Worm (Caenorhabditis elegans) whole organism, midembryonic: ENCODE results near the gene K03A11.1.

ENCODE experiments used
- T22C8.4 ChIP-seq: fragments of 200-800 bp; sonication (Bioruptor generic); IDR thresholded peaks from 2 replicates; pipeline ENCODE4 v1.3.6; 2022; ENCODE audit warnings: missing genetic modification characterization, missing compliant biosample characterization
- cog-1 ChIP-seq: sonication (generic microtip); optimal IDR thresholded peaks from 2 replicates; lab custom pipeline; 2016; ENCODE audit warnings: missing genetic modification characterization, missing compliant biosample characterization
- flt-1 ChIP-seq: fragments of 200-800 bp; sonication (Bioruptor generic); IDR thresholded peaks from 2 replicates; pipeline ENCODE4 v1.3.6; 2022; ENCODE audit warnings: missing genetic modification characterization, missing compliant biosample characterization
- klf-2 ChIP-seq: fragments of 200-800 bp; sonication (Bioruptor generic); conservative IDR thresholded peaks from 2 replicates; pipeline ENCODE4 v1.3.6; 2022; ENCODE audit warnings: missing genetic modification reagents, missing genetic modification characterization, missing compliant biosample characterization
- med-1 ChIP-seq: sonication (generic microtip); optimal IDR thresholded peaks from 2 replicates; lab custom pipeline; 2017; ENCODE audit warnings: missing genetic modification characterization, mild to moderate bottlenecking, missing compliant biosample characterization, antibody characterized with exemption, missing genetic modification reagents; ENCODE audit not compliant: insufficient read depth
- ref-1 ChIP-seq: fragments of 200-800 bp; sonication (Bioruptor generic); conservative IDR thresholded peaks from 2 replicates; pipeline ENCODE4 v1.3.6; 2022; ENCODE audit warnings: missing genetic modification reagents, missing genetic modification characterization, missing compliant biosample characterization
- tab-1 ChIP-seq: fragments of 200-800 bp; sonication (Bioruptor generic); IDR thresholded peaks from 2 replicates; pipeline ENCODE4 v1.3.6; 2022; ENCODE audit warnings: missing genetic modification characterization, missing compliant biosample characterization
- ztf-23 ChIP-seq: fragments of 200-800 bp; sonication (Bioruptor generic); IDR thresholded peaks from 2 replicates; pipeline ENCODE4 v1.3.6; 2022; ENCODE audit warnings: missing genetic modification reagents, missing genetic modification characterization, missing compliant biosample characterization
- ztf-29 ChIP-seq: fragments of 200-800 bp; sonication (Bioruptor generic); IDR thresholded peaks from 2 replicates; pipeline ENCODE4 v1.3.6; 2022; ENCODE audit warnings: missing genetic modification reagents, missing genetic modification characterization, missing compliant biosample characterization

The K03A11.1 gene

ce11 chrX:13009645-13010044, 41.9 kb upstream of the K03A11.1 start:
- no peak for TF ChIP-seq cog-1 (tag; lab: Kevin White, UChicago)
- no peak for TF ChIP-seq ref-1 (GFP tag; lab: Robert Waterston, UW)
- TF ChIP-seq T22C8.4 (GFP tag; lab: Robert Waterston, UW): no peak
- no peak for TF ChIP-seq ztf-29
- TF ChIP-seq klf-2 (GFP tag; lab: Robert Waterston, UW): no peak
- TF ChIP-seq ztf-23 (GFP tag; lab: Robert Waterston, UW): no peak
- TF ChIP-seq flt-1 (GFP tag; lab: Robert Waterston, UW): no peak
- TF ChIP-seq med-1 (GFP tag; lab: Kevin White, UChicago): no peak
- TF ChIP-seq tab-1: no peak

- TF ChIP-seq ref-1 (GFP tag; lab: Robert Waterston, UW): no peak
- 0 out of 2 replicates have a peak, but pooled peaks have one; percentile 54 for TF ChIP-seq flt-1 (GFP tag; lab: Robert Waterston, UW)
These were observed 39.6 kb upstream of the K03A11.1 start for ce11 chrX:13011897-13012296.

ce11 chrX:13014341-13014740, 37.2 kb upstream of the K03A11.1 start:
- TF ChIP-seq T22C8.4 (GFP tag; lab: Robert Waterston, UW): no peak
- no peak for TF ChIP-seq flt-1 (GFP tag; lab: Robert Waterston, UW)
- TF ChIP-seq klf-2 (GFP tag; lab: Robert Waterston, UW): no peak

ce11 chrX:13016290-13016689, 35.2 kb upstream of the K03A11.1 start:
- TF ChIP-seq T22C8.4 (GFP tag; lab: Robert Waterston, UW) (no peak), klf-2 (GFP tag; lab: Robert Waterston, UW) (no peak), ztf-23 (GFP tag; lab: Robert Waterston, UW) (no peak), ztf-29 (no peak), flt-1 (GFP tag; lab: Robert Waterston, UW) (no peak), cog-1 (tag; lab: Kevin White, UChicago) (no peak), tab-1 (no peak), med-1 (GFP tag; lab: Kevin White, UChicago) (no peak), ref-1 (GFP tag; lab: Robert Waterston, UW) (no peak)

- TF ChIP-seq klf-2 (GFP tag; lab: Robert Waterston, UW) (no peak), ztf-23 (GFP tag; lab: Robert Waterston, UW) (no peak), T22C8.4 (GFP tag; lab: Robert Waterston, UW) (no peak), tab-1 (no peak), ztf-29 (no peak), cog-1 (tag; lab: Kevin White, UChicago) (no peak), flt-1 (GFP tag; lab: Robert Waterston, UW) (no peak), med-1 (GFP tag; lab: Kevin White, UChicago) (no peak), ref-1 (GFP tag; lab: Robert Waterston, UW) (no peak)
These were observed 30.1 kb upstream of the K03A11.1 start for ce11 chrX:13021446-13021845.

ce11 chrX:13032610-13033009, 18.9 kb upstream of the K03A11.1 start, which contains the start of gene npr-10:
TSS of gene npr-10 (minus strand) at chrX:13032710.
- no peak for TF ChIP-seq klf-2 (GFP tag; lab: Robert Waterston, UW)
- no peak for TF ChIP-seq cog-1 (tag; lab: Kevin White, UChicago)
- TF ChIP-seq tab-1: no peak
- no peak for TF ChIP-seq ztf-23 (GFP tag; lab: Robert Waterston, UW)
- no peak for TF ChIP-seq ref-1 (GFP tag; lab: Robert Waterston, UW)
- TF ChIP-seq flt-1 (GFP tag; lab: Robert Waterston, UW): no peak
- TF ChIP-seq T22C8.4 (GFP tag; lab: Robert Waterston, UW): no peak
- no peak for TF ChIP-seq med-1 (GFP tag; lab: Kevin White, UChicago)
- no peak for TF ChIP-seq ztf-29

- TF ChIP-seq klf-2 (GFP tag; lab: Robert Waterston, UW) (no peak), tab-1 (no peak), cog-1 (tag; lab: Kevin White, UChicago) (no peak), ztf-29 (no peak), med-1 (GFP tag; lab: Kevin White, UChicago) (no peak), T22C8.4 (GFP tag; lab: Robert Waterston, UW) (no peak), flt-1 (GFP tag; lab: Robert Waterston, UW) (no peak), ztf-23 (GFP tag; lab: Robert Waterston, UW) (no peak), ref-1 (GFP tag; lab: Robert Waterston, UW) (no peak)
These were observed 17.7 kb upstream of the K03A11.1 start for ce11 chrX:13033850-13034249.

- TF ChIP-seq ztf-29 (no peak), med-1 (GFP tag; lab: Kevin White, UChicago) (no peak), T22C8.4 (GFP tag; lab: Robert Waterston, UW) (no peak), klf-2 (GFP tag; lab: Robert Waterston, UW) (no peak), flt-1 (GFP tag; lab: Robert Waterston, UW) (no peak), ztf-23 (GFP tag; lab: Robert Waterston, UW) (no peak), cog-1 (tag; lab: Kevin White, UChicago) (no peak), tab-1 (no peak), ref-1 (GFP tag; lab: Robert Waterston, UW) (no peak)
These were observed 17.2 kb upstream of the K03A11.1 start for ce11 chrX:13034333-13034732.

- no peak for TF ChIP-seq klf-2 (GFP tag; lab: Robert Waterston, UW)
- TF ChIP-seq med-1 (GFP tag; lab: Kevin White, UChicago): no peak
These were observed 12.7 kb upstream of the K03A11.1 start for ce11 chrX:13038791-13039190.

ce11 chrX:13041830-13042229, 9.7 kb upstream of the K03A11.1 start:
- TF ChIP-seq ztf-23 (GFP tag; lab: Robert Waterston, UW): no peak
- TF ChIP-seq ztf-29: no peak
- no peak for TF ChIP-seq flt-1 (GFP tag; lab: Robert Waterston, UW)
- no peak for TF ChIP-seq klf-2 (GFP tag; lab: Robert Waterston, UW)
- TF ChIP-seq tab-1: no peak
- TF ChIP-seq ref-1 (GFP tag; lab: Robert Waterston, UW): no peak
- TF ChIP-seq med-1 (GFP tag; lab: Kevin White, UChicago): no peak
- TF ChIP-seq cog-1 (tag; lab: Kevin White, UChicago): no peak
- TF ChIP-seq T22C8.4 (GFP tag; lab: Robert Waterston, UW): no peak
